Worm (Caenorhabditis elegans): Measurements from ENCODE around the gene F14D7.18.

DNA sequence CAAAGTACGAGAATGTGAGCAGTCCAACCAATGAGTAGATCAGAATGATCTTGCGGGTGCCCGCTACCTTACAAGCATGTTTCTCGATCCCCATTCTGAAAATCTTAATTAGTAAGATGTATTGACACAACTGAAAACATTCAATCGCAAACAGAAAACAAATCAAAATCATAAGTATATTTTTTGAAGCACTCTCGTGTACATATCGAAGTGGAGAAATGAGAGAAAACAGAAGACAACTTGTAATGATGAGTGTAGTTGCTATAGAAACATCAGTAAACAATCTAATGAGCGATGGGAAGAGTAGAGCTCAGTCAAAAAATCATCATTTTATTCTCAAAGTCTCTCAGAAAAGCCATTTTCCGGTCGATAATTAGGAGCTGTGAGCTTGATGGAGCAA, 22.2 kb upstream of the F14D7.18 start, which contains the start of gene F14D7.8:
- TF ChIP-seq pha-4 (tag; optimal IDR thresholded peaks at IDR 0.05), result no peak
- TF ChIP-seq sem-2 (GFP tag; optimal IDR thresholded peaks at IDR 0.05), result no peak
- no peak for TF ChIP-seq ztf-11 (tag; optimal IDR thresholded peaks at IDR 0.05)

Measured in whole organism, mixed stage, embryonic.